ENCODE assay signal across 4 worm cellular contexts in the genomic region with DNA sequence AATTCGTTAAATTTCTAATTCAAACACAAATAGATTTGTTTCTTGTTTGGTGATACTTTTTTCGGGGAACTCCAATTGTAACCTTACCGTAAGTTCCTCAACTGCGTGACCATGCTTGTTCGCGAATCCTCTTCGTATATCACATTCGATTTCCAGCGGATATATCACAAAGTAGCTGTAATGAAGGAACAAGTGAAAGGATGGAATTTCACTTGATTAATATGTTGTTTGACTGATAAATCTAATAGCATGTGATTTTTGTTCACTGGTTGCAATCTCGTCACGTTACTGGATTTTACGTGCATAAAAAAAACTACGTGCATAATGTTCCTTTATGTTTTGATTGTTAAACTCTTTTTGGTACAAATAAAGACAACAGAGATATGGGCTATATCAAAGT.
TF ChIP-seq lines count a peak whose summit lies in the region.

No protein-coding gene starts in this region.

TF ChIP-seq in whole organism, L1 larva, 84 proteins besides CTCF, POLR2A, EP300 and RAD21:
- TF ChIP-seq zip-4 (GFP tag; optimal IDR thresholded peaks at IDR 0.05; lab: Kevin White, UChicago): no peak
- no peak for TF ChIP-seq nhr-12 (tag; optimal IDR thresholded peaks at IDR 0.05; lab: Kevin White, UChicago)
- TF ChIP-seq nhr-11 (tag; optimal IDR thresholded peaks at IDR 0.05; lab: Kevin White, UChicago): no peak
- TF ChIP-seq egl-13 (tag; optimal IDR thresholded peaks at IDR 0.05; lab: Kevin White, UChicago): no peak
- TF ChIP-seq sup-37 (GFP tag; optimal IDR thresholded peaks at IDR 0.05; lab: Kevin White, UChicago): no peak
- TF ChIP-seq unc-98 (GFP tag; IDR thresholded peaks at IDR 0.05; lab: Robert Waterston, UW): no peak
- peak; percentile 55 for TF ChIP-seq blmp-1 (tag; optimal IDR thresholded peaks at IDR 0.05; lab: Kevin White, UChicago)
- peak in 1 of 6 experiments; percentile 11 for TF ChIP-seq elt-3 (tag; optimal IDR thresholded peaks at IDR 0.05; lab: Kevin White, UChicago)
- TF ChIP-seq F16B12.6 (tag; optimal IDR thresholded peaks at IDR 0.05; lab: Kevin White, UChicago): no peak
- TF ChIP-seq fkh-4 (tag; optimal IDR thresholded peaks at IDR 0.05; lab: Kevin White, UChicago; ENCODE audit: borderline replicate concordance): no peak

TF ChIP-seq in whole organism, L2 larva, 48 proteins besides CTCF, POLR2A, EP300 and RAD21:
- peak; percentile 68 for TF ChIP-seq blmp-1 (tag; optimal IDR thresholded peaks at IDR 0.05; lab: Kevin White, UChicago; ENCODE audit: insufficient read depth)
- TF ChIP-seq mdl-1 (tag; optimal IDR thresholded peaks at IDR 0.05; lab: Kevin White, UChicago): no peak
- TF ChIP-seq lin-11 (tag; optimal IDR thresholded peaks at IDR 0.05; lab: Kevin White, UChicago): no peak

TF ChIP-seq in whole organism, L3 larva, 47 proteins besides CTCF, POLR2A, EP300 and RAD21:
- TF ChIP-seq nhr-25 (tag; optimal IDR thresholded peaks at IDR 0.05; lab: Kevin White, UChicago) (peak; percentile 26), nhr-12 (tag; optimal IDR thresholded peaks at IDR 0.05; lab: Kevin White, UChicago) (no peak)

TF ChIP-seq in whole organism, L4 larva, 104 proteins besides CTCF, POLR2A, EP300 and RAD21:
- TF ChIP-seq nhr-28 (tag; optimal IDR thresholded peaks at IDR 0.05; lab: Kevin White, UChicago): peak; percentile 5
- TF ChIP-seq aha-1 (tag; lab: Kevin White, UChicago): peak; percentile 65
- TF ChIP-seq lin-39 (tag; optimal IDR thresholded peaks at IDR 0.05; lab: Kevin White, UChicago): no peak
